Fruit fly (Drosophila melanogaster): ENCODE measurements around the gene wnd.

The wnd gene

dm6 chr3L:19618072-19618958, 17.3 kb downstream of the wnd start, which contains the start of gene asf1:
TSS of gene asf1 (plus strand) at chr3L:19618894.
- TF ChIP-seq jumu (GFP tag; optimal IDR thresholded peaks at IDR 0.05): no peak
- no peak for TF ChIP-seq gcm (GFP tag; optimal IDR thresholded peaks at IDR 0.05)
- TF ChIP-seq CG11560 (tag; IDR thresholded peaks at IDR 0.05): no peak
- no peak for TF ChIP-seq BtbVII (GFP tag; optimal IDR thresholded peaks at IDR 0.05)
- TF ChIP-seq Bgb (GFP tag; IDR thresholded peaks at IDR 0.05; ENCODE audit: partially characterized antibody): peak; percentile 75
- no peak for TF ChIP-seq btn (GFP tag; optimal IDR thresholded peaks at IDR 0.05)
- TF ChIP-seq h (optimal IDR thresholded peaks at IDR 0.05): no peak
- no peak for TF ChIP-seq lab (GFP tag; optimal IDR thresholded peaks at IDR 0.05)
- no peak for TF ChIP-seq sima (GFP tag; optimal IDR thresholded peaks at IDR 0.05)
- no peak for TF ChIP-seq Poxn (GFP tag; IDR thresholded peaks at IDR 0.05)
- no peak for TF ChIP-seq CG16815 (GFP tag; optimal IDR thresholded peaks at IDR 0.05)
- no peak for TF ChIP-seq CG7928 (GFP tag; optimal IDR thresholded peaks at IDR 0.05)
- TF ChIP-seq croc (GFP tag; conservative IDR thresholded peaks at IDR 0.05): no peak
- TF ChIP-seq chn (GFP tag; optimal IDR thresholded peaks at IDR 0.05): peak; percentile 6
- peak; percentile 85 for TF ChIP-seq Med (GFP tag)
- peak; percentile 80 for TF ChIP-seq CG15514 (GFP tag; optimal IDR thresholded peaks at IDR 0.05)
- peak; percentile 54; the same call in 1 of the 3 replicates for TF ChIP-seq CG14860 (GFP tag; IDR thresholded peaks at IDR 0.05; ENCODE audit: partially characterized antibody)
- TF ChIP-seq MTF-1 (GFP tag; optimal IDR thresholded peaks at IDR 0.05; ENCODE audit: borderline replicate concordance): no peak
- TF ChIP-seq CG34376 (GFP tag; optimal IDR thresholded peaks at IDR 0.05): no peak
- TF ChIP-seq dysf (GFP tag; IDR thresholded peaks at IDR 0.05): no peak
- peak; percentile 66 for TF ChIP-seq CG10267 (tag; optimal IDR thresholded peaks at IDR 0.05)
- no peak for TF ChIP-seq ab (GFP tag; optimal IDR thresholded peaks at IDR 0.05)
- no peak for TF ChIP-seq CG4730 (GFP tag; IDR thresholded peaks at IDR 0.05)
- no peak for TF ChIP-seq CG9609 (GFP tag; optimal IDR thresholded peaks at IDR 0.05)
- TF ChIP-seq ranshi (GFP tag; IDR thresholded peaks at IDR 0.05): 0 out of 2 replicates have a peak, but pooled peaks have one; percentile 7
- no peak for TF ChIP-seq CG14667 (GFP tag; IDR thresholded peaks at IDR 0.05)
- peak; percentile 9 for TF ChIP-seq CG13775 (GFP tag; optimal IDR thresholded peaks at IDR 0.05)
- no peak for TF ChIP-seq CG7357 (GFP tag; IDR thresholded peaks at IDR 0.05)
- peak; percentile 76 for TF ChIP-seq bbx (GFP tag; IDR thresholded peaks at IDR 0.05; ENCODE audit: partially characterized antibody)
- TF ChIP-seq Pdp1 (GFP tag; optimal IDR thresholded peaks at IDR 0.05): no peak
- no peak for TF ChIP-seq sr (GFP tag; IDR thresholded peaks at IDR 0.05)
- no peak for TF ChIP-seq bigmax (GFP tag; optimal IDR thresholded peaks at IDR 0.05)
- TF ChIP-seq knrl (GFP tag; IDR thresholded peaks at IDR 0.05; ENCODE audit: partially characterized antibody): peak; percentile 76
- TF ChIP-seq CG3726 (GFP tag; IDR thresholded peaks at IDR 0.05): no peak
- TF ChIP-seq CG10366 (GFP tag; IDR thresholded peaks at IDR 0.05): no peak
- TF ChIP-seq CG4617 (GFP tag; optimal IDR thresholded peaks at IDR 0.05; ENCODE audit: borderline replicate concordance): peak; percentile 21
- TF ChIP-seq ERR (GFP tag; optimal IDR thresholded peaks at IDR 0.05): no peak
- peak; percentile 51 for TF ChIP-seq CTCF (GFP tag; optimal IDR thresholded peaks at IDR 0.05)
- no peak for TF ChIP-seq tap (tag; optimal IDR thresholded peaks at IDR 0.05)
- no peak for TF ChIP-seq Fer1 (GFP tag; optimal IDR thresholded peaks at IDR 0.05)
- TF ChIP-seq bowl (GFP tag; IDR thresholded peaks at IDR 0.05): no peak
- TF ChIP-seq HLH4C (GFP tag; IDR thresholded peaks at IDR 0.05; ENCODE audit: partially characterized antibody): peak; percentile 64
- TF ChIP-seq al (GFP tag; IDR thresholded peaks at IDR 0.05): no peak
- TF ChIP-seq grau (tag; optimal IDR thresholded peaks at IDR 0.05): no peak
- TF ChIP-seq CG10979 (tag; optimal IDR thresholded peaks at IDR 0.05): peak; percentile 19
- peak; percentile 49; the same call in 1 of the 2 replicates for TF ChIP-seq tna (GFP tag; IDR thresholded peaks at IDR 0.05; ENCODE audit: partially characterized antibody)
- peak; percentile 67 for TF ChIP-seq Lhr (GFP tag; optimal IDR thresholded peaks at IDR 0.05)
- no peak for TF ChIP-seq CG9817 (tag; optimal IDR thresholded peaks at IDR 0.05)
- TF ChIP-seq CG18476 (GFP tag; optimal IDR thresholded peaks at IDR 0.05): no peak

Data from whole organism, embryonic.